Worm (Caenorhabditis elegans): ENCODE measurements around the gene ast-1.

DNA sequence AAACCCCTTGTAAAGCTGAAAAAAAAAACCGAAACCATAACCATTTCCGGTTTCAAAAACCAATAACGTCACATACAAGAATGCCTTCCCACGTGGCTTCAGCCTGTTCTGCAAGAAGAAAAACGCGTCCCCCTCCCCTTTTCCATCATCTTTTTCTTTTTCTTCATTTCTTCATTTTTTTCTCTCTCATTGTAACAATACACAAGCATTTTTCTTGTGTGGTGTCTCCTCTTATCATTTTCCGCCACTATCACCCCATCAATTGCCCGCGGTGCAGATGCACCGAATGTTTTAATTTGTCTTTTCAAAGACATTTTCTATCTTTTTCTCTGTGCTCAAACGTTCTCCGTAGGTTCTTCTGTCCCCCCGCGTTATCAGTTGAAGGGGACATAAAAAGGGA, 46.0 kb downstream of the ast-1 start:
- TF ChIP-seq unc-62 (GFP tag; optimal IDR thresholded peaks at IDR 0.05) = no peak
- no peak for TF ChIP-seq ama-1 (optimal IDR thresholded peaks at IDR 0.05)
- no peak for TF ChIP-seq skn-1 (tag; optimal IDR thresholded peaks at IDR 0.05)
- TF ChIP-seq blmp-1 (tag; optimal IDR thresholded peaks at IDR 0.05; ENCODE audit: insufficient read depth) = peak; percentile 71
- TF ChIP-seq lin-13 (GFP tag; optimal IDR thresholded peaks at IDR 0.05) = peak; percentile 60
- no peak for TF ChIP-seq aly-2 (tag; optimal IDR thresholded peaks at IDR 0.05)
- TF ChIP-seq nhr-237 (tag; optimal IDR thresholded peaks at IDR 0.05) = no peak

All from whole organism, L2 larva.